Worm (Caenorhabditis elegans): ENCODE data around the gene acp-3.

DNA sequence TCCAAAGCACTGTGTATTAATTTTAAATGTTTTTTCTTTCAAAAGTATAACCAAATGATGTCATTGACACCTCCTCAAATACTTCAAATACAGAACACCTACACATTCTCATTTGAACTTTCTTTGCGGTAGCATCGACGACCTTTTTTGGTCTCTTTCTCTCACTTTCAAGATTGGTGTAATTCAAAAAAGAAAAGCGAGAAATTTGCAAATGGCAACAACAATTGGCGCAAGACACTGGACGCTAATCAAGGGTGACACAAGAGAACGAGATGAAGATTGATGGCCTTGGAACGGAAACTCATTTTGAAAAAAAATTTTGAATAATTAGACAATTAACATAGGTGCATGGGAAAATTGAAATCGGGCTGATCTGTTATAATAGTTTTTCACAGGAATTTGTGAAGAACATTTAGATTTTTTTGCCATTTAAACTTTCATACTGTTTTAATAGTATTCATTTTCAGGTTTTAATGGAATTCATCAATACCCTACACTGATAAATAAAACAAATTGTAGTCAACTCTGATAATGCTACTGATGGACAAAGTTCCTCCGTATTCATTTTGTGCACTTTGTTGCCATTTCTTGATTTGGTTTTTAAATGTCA lies 19.8 kb downstream of the acp-3 start, which contains the start of gene fdgt-2:
- TF ChIP-seq cog-1 (tag; optimal IDR thresholded peaks at IDR 0.05) (no peak), flt-1 (GFP tag; IDR thresholded peaks at IDR 0.05) (no peak), klf-2 (GFP tag; conservative IDR thresholded peaks at IDR 0.05) (no peak), ref-1 (GFP tag; conservative IDR thresholded peaks at IDR 0.05) (no peak), tab-1 (GFP tag; IDR thresholded peaks at IDR 0.05) (no peak), ztf-23 (GFP tag; IDR thresholded peaks at IDR 0.05) (no peak)

Measured in whole organism, midembryonic.